Worm (Caenorhabditis elegans): ENCODE results near the gene T07H3.7.
A peak's percentile ranks its signal among the peaks of the same experiment; 100 is the strongest.

T07H3.7 gene

ce11 chrII:1621795-1622194 lies 32.0 kb upstream of the T07H3.7 start:
- TF ChIP-seq nhr-80 (tag; optimal IDR thresholded peaks at IDR 0.05) (peak; percentile 5), mes-4 (tag; optimal IDR thresholded peaks at IDR 0.05) (no peak), F10E7.11 (tag; optimal IDR thresholded peaks at IDR 0.05) (no peak)

- TF ChIP-seq bed-1 (GFP tag; IDR thresholded peaks at IDR 0.05) = no peak
- TF ChIP-seq lag-1 (GFP tag; IDR thresholded peaks at IDR 0.05) = no peak
- TF ChIP-seq K12H6.12 (tag; optimal IDR thresholded peaks at IDR 0.05) = no peak
- TF ChIP-seq F22D6.2 (tag; optimal IDR thresholded peaks at IDR 0.05) = no peak
- no peak for TF ChIP-seq cebp-1 (GFP tag; IDR thresholded peaks at IDR 0.05)
- no peak for TF ChIP-seq cebp-1 (tag; optimal IDR thresholded peaks at IDR 0.05)
- no peak for TF ChIP-seq egl-44 (GFP tag; IDR thresholded peaks at IDR 0.05)
- TF ChIP-seq dpl-1 (GFP tag; optimal IDR thresholded peaks at IDR 0.05) = no peak
- TF ChIP-seq efl-1 (GFP tag; optimal IDR thresholded peaks at IDR 0.05) = no peak
- TF ChIP-seq ceh-40 (GFP tag; IDR thresholded peaks at IDR 0.05) = no peak
- TF ChIP-seq ets-4 (GFP tag; optimal IDR thresholded peaks at IDR 0.05) = no peak
- TF ChIP-seq snpc-3.4 (tag; optimal IDR thresholded peaks at IDR 0.05) = no peak
- TF ChIP-seq Y53G8AR.9 (GFP tag; conservative IDR thresholded peaks at IDR 0.05) = no peak
- TF ChIP-seq unc-130 (GFP tag; optimal IDR thresholded peaks at IDR 0.05) = no peak
- TF ChIP-seq attf-3 (GFP tag; conservative IDR thresholded peaks at IDR 0.05) = no peak
- TF ChIP-seq ceh-79 (tag; optimal IDR thresholded peaks at IDR 0.05) = no peak
- no peak for TF ChIP-seq let-607 (tag; optimal IDR thresholded peaks at IDR 0.05)
- no peak for TF ChIP-seq pbrm-1 (GFP tag; IDR thresholded peaks at IDR 0.05)
- no peak for TF ChIP-seq zfh-2 (GFP tag; conservative IDR thresholded peaks at IDR 0.05)
- TF ChIP-seq unc-62 (GFP tag; optimal IDR thresholded peaks at IDR 0.05) = no peak
- TF ChIP-seq somi-1 (GFP tag; optimal IDR thresholded peaks at IDR 0.05) = no peak
Observed at ce11 chrII:1621180-1621579, 31.4 kb upstream of the T07H3.7 start, which contains the start of gene fbxa-158. Gene fbxa-158, minus strand, starts transcription at chrII:1621280.

ce11 chrII:1618948-1619347 lies 29.2 kb upstream of the T07H3.7 start, which contains the start of gene fbxa-166:
Gene fbxa-166, minus strand, starts transcription at chrII:1619048.
- TF ChIP-seq mel-28 (tag; optimal IDR thresholded peaks at IDR 0.05; ENCODE audit: borderline replicate concordance) (no peak), ztf-26 (tag; optimal IDR thresholded peaks at IDR 0.05) (no peak), somi-1 (GFP tag; optimal IDR thresholded peaks at IDR 0.05) (no peak), dpff-1 (tag; optimal IDR thresholded peaks at IDR 0.05) (no peak), atf-7 (tag; optimal IDR thresholded peaks at IDR 0.05) (no peak), tbx-9 (tag; optimal IDR thresholded peaks at IDR 0.05; ENCODE audit: borderline replicate concordance) (no peak), egl-44 (GFP tag; IDR thresholded peaks at IDR 0.05) (no peak), cebp-1 (GFP tag; IDR thresholded peaks at IDR 0.05) (no peak), cebp-1 (tag; optimal IDR thresholded peaks at IDR 0.05) (no peak), ekl-4 (GFP tag; IDR thresholded peaks at IDR 0.05) (no peak), ccch-3 (GFP tag; optimal IDR thresholded peaks at IDR 0.05) (no peak), hrde-1 (tag; optimal IDR thresholded peaks at IDR 0.05; ENCODE audit: borderline replicate concordance) (no peak), egrh-3 (GFP tag; IDR thresholded peaks at IDR 0.05) (no peak), sdz-38 (tag; optimal IDR thresholded peaks at IDR 0.05) (no peak), ets-4 (GFP tag; optimal IDR thresholded peaks at IDR 0.05) (no peak), ceh-58 (GFP tag; IDR thresholded peaks at IDR 0.05) (no peak), let-607 (tag; optimal IDR thresholded peaks at IDR 0.05) (no peak), dpl-1 (GFP tag; optimal IDR thresholded peaks at IDR 0.05) (no peak), C17E4.6 (GFP tag; IDR thresholded peaks at IDR 0.05) (no peak)

- TF ChIP-seq dpl-1 (GFP tag; optimal IDR thresholded peaks at IDR 0.05) (no peak), F49E8.2 (tag; optimal IDR thresholded peaks at IDR 0.05; ENCODE audit: insufficient read depth) (no peak), ztf-18 (tag; optimal IDR thresholded peaks at IDR 0.05) (no peak), tbp1 (GFP tag; optimal IDR thresholded peaks at IDR 0.05) (no peak), egrh-3 (GFP tag; IDR thresholded peaks at IDR 0.05) (no peak), T07F8.4 (tag; optimal IDR thresholded peaks at IDR 0.05) (no peak), F10E7.11 (tag; optimal IDR thresholded peaks at IDR 0.05) (no peak), let-526 (GFP tag; IDR thresholded peaks at IDR 0.05) (no peak), aptf-3 (GFP tag; IDR thresholded peaks at IDR 0.05) (no peak), D2030.7 (GFP tag; IDR thresholded peaks at IDR 0.05) (no peak), ama-1 (optimal IDR thresholded peaks at IDR 0.05) (no peak), ama-1 (GFP tag; optimal IDR thresholded peaks at IDR 0.05) (no peak)
Observed at ce11 chrII:1616382-1616781, 26.6 kb upstream of the T07H3.7 start, which contains the start of gene fbxa-165. Gene fbxa-165, minus strand, starts transcription at chrII:1616482.
